Fruit fly (Drosophila melanogaster) whole organism, prepupa: ENCODE results near the gene CG43796.

Source experiments
- CG4318 ChIP-seq: fragments of 200-800 bp; sonication (Bioruptor generic); optimal IDR thresholded peaks from 3 replicates; lab custom pipeline; 2017; ENCODE audit warnings: missing biosample characterization, mild to moderate bottlenecking, missing genetic modification characterization
- CG6163 ChIP-seq: fragments of 200-800 bp; sonication (Bioruptor generic); IDR thresholded peaks from 3 replicates; pipeline ENCODE4 v1.3.6; 2022; ENCODE audit warnings: missing biosample characterization, missing genetic modification characterization
- CG6276 ChIP-seq: fragments of 200-800 bp; sonication (Bioruptor generic); optimal IDR thresholded peaks from 2 replicates; lab custom pipeline; 2017; ENCODE audit warnings: missing biosample characterization, mild to moderate bottlenecking, missing genetic modification characterization
- CG6854 ChIP-seq: fragments of 200-800 bp; sonication (Bioruptor generic); optimal IDR thresholded peaks from 2 replicates; lab custom pipeline; 2017; ENCODE audit warnings: missing biosample characterization, mild to moderate bottlenecking, missing genetic modification characterization
- CG8119 ChIP-seq: fragments of 200-800 bp; sonication (Bioruptor generic); IDR thresholded peaks from 3 replicates; pipeline ENCODE4 v1.3.6; 2022; ENCODE audit warnings: missing biosample characterization, missing genetic modification characterization
- Gug ChIP-seq: fragments of 200-800 bp; sonication (Bioruptor generic); IDR thresholded peaks from 2 replicates; pipeline ENCODE4 v1.3.6; 2022; ENCODE audit warnings: missing biosample characterization, missing genetic modification characterization
- Hr38 ChIP-seq: sonication (Bioruptor generic); optimal IDR thresholded peaks from 2 replicates; lab custom pipeline; 2016; ENCODE audit warnings: missing biosample characterization, missing genetic modification characterization
- Hr39 ChIP-seq: fragments of 200-800 bp; sonication (Bioruptor generic); optimal IDR thresholded peaks from 2 replicates; lab custom pipeline; 2016; ENCODE audit warnings: missing biosample characterization, missing genetic modification characterization
- cyc ChIP-seq: fragments of 200-800 bp; sonication (Bioruptor generic); optimal IDR thresholded peaks from 3 replicates; lab custom pipeline; 2016; ENCODE audit warnings: missing biosample characterization, missing genetic modification characterization
- topi ChIP-seq: fragments of 200-800 bp; sonication (Bioruptor generic); optimal IDR thresholded peaks from 3 replicates; lab custom pipeline; 2016; ENCODE audit warnings: missing biosample characterization, missing genetic modification characterization

- no peak for TF ChIP-seq CG6163 (GFP tag; lab: Robert Waterston, UW)
- no peak for TF ChIP-seq CG4318 (GFP tag; lab: Kevin White, UChicago)
- no peak for TF ChIP-seq CG8119 (GFP tag; lab: Robert Waterston, UW)
- no peak for TF ChIP-seq Hr39
- no peak for TF ChIP-seq topi
- TF ChIP-seq Gug (GFP tag; lab: Robert Waterston, UW) = no peak
- no peak for TF ChIP-seq CG6276 (GFP tag; lab: Kevin White, UChicago)
- no peak for TF ChIP-seq cyc (GFP tag; lab: Kevin White, UChicago)
- TF ChIP-seq Hr38 (GFP tag; lab: Kevin White, UChicago) = no peak
- no peak for TF ChIP-seq CG6854 (GFP tag; lab: Kevin White, UChicago)
These were observed 1.3 kb upstream of the CG43796 start for dm6 chr2L:8480825-8481224.
